Worm (Caenorhabditis elegans) whole organism, late embryonic: ENCODE data around the gene F54D1.1.

Source experiments
- ceh-30 ChIP-seq: fragments of 150-350 bp; optimal IDR thresholded peaks from 2 replicates; lab custom pipeline; 2014; ENCODE audit warnings: missing biosample characterization, missing genetic modification characterization
- dve-1 ChIP-seq: sonication (generic microtip); optimal IDR thresholded peaks from 2 replicates; lab custom pipeline; 2017; ENCODE audit warnings: antibody characterized with exemption, mild to moderate bottlenecking, missing genetic modification characterization, missing compliant biosample characterization
- elt-4 ChIP-seq: sonication (generic microtip); optimal IDR thresholded peaks from 2 replicates; lab custom pipeline; 2016; ENCODE audit warnings: missing genetic modification characterization, missing compliant biosample characterization
- fax-1 ChIP-seq: sonication (generic microtip); optimal IDR thresholded peaks from 2 replicates; lab custom pipeline; 2016; ENCODE audit warnings: missing genotype, missing genetic modification characterization, missing compliant biosample characterization
- hlh-8 ChIP-seq: sonication (generic microtip); optimal IDR thresholded peaks from 2 replicates; lab custom pipeline; 2016; ENCODE audit warnings: missing genotype, missing genetic modification characterization, missing compliant biosample characterization
- pha-4 ChIP-seq: fragments of 150-350 bp; optimal IDR thresholded peaks from 2 replicates; lab custom pipeline; 2018; ENCODE audit warnings: missing biosample characterization, missing genetic modification reagents, missing genetic modification characterization
- pqm-1 ChIP-seq: sonication (generic microtip); optimal IDR thresholded peaks from 2 replicates; lab custom pipeline; 2016; ENCODE audit warnings: missing genetic modification characterization, missing compliant biosample characterization
- tbx-2 ChIP-seq: sonication (generic microtip); optimal IDR thresholded peaks from 2 replicates; lab custom pipeline; 2016; ENCODE audit warnings: missing genetic modification characterization, missing compliant biosample characterization

- TF ChIP-seq ceh-30 (no peak), dve-1 (tag; lab: Kevin White, UChicago) (no peak), pqm-1 (tag; lab: Kevin White, UChicago) (no peak), elt-4 (tag; lab: Kevin White, UChicago) (no peak), hlh-8 (tag; lab: Kevin White, UChicago) (no peak), fax-1 (tag; lab: Kevin White, UChicago) (no peak), pha-4 (no peak), tbx-2 (tag; lab: Kevin White, UChicago) (no peak)
Measured at ce11 chrIV:11226545-11226944, 35.1 kb upstream of the F54D1.1 start.
